Fruit fly (Drosophila melanogaster): ENCODE results near the gene CG12502.

DNA sequence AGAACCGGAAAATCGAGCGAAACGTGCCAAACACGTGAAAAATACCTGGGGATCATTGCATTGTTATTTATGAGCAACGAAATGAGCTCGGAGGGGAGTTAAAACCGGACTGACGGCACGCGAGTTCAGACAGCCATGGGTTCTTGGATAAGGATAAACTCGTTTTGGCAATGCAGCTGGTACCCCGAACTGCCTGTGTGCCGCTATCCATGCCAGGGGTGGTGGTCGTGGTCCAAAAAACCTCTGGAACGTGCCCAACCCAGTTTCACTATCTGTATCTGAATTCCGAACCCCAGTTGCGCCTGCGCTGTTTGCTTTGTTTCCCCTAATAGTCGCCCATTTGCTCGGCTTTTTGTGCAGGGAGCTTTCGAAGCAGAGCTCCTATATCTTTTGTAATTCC is 34.1 kb downstream of the CG12502 start:
- no peak for TF ChIP-seq wor (GFP tag; IDR thresholded peaks at IDR 0.05)
- TF ChIP-seq Lpt (GFP tag; optimal IDR thresholded peaks at IDR 0.05): no peak
- no peak for TF ChIP-seq klu (GFP tag; IDR thresholded peaks at IDR 0.05)
- TF ChIP-seq pfk (GFP tag; optimal IDR thresholded peaks at IDR 0.05): no peak
